Fruit fly (Drosophila melanogaster) whole organism, embryonic: Measurements from ENCODE around the gene CG12766.

Experiments used
- CG10565 ChIP-seq: fragments of 200-800 bp; sonication (Bioruptor generic); optimal IDR thresholded peaks from 3 replicates; lab custom pipeline; 2016; ENCODE audit warnings: missing biosample characterization, mild to moderate bottlenecking, missing genetic modification characterization
- CG11695 ChIP-seq: fragments of 200-800 bp; sonication (Bioruptor generic); IDR thresholded peaks from 3 replicates; pipeline ENCODE4 v1.3.6; 2022; ENCODE audit warnings: missing biosample characterization, missing genetic modification characterization
- CG14014 ChIP-seq: fragments of 200-800 bp; sonication (Bioruptor generic); IDR thresholded peaks from 2 replicates; pipeline ENCODE4 v1.3.6; 2022; ENCODE audit warnings: missing biosample characterization, missing genetic modification characterization
- CG1792 ChIP-seq: fragments of 200-800 bp; sonication (Bioruptor generic); optimal IDR thresholded peaks from 2 replicates; lab custom pipeline; 2016; ENCODE audit warnings: missing biosample characterization, missing genetic modification characterization
- CG3163 ChIP-seq: fragments of 200-800 bp; sonication (Bioruptor generic); optimal IDR thresholded peaks from 3 replicates; lab custom pipeline; 2016; ENCODE audit warnings: missing biosample characterization, missing genetic modification characterization
- CG7839 ChIP-seq: fragments of 200-800 bp; sonication (Bioruptor generic); optimal IDR thresholded peaks from 3 replicates; lab custom pipeline; 2018; ENCODE audit warnings: missing biosample characterization, mild to moderate bottlenecking, missing genetic modification characterization, moderate library complexity
- CG8944 ChIP-seq: fragments of 200-800 bp; sonication (Bioruptor generic); optimal IDR thresholded peaks from 3 replicates; lab custom pipeline; 2016; ENCODE audit warnings: missing biosample characterization, missing genetic modification characterization
- aop ChIP-seq: fragments of 200-800 bp; sonication (Bioruptor generic); IDR thresholded peaks from 2 replicates; pipeline ENCODE4 v1.3.6; 2022; ENCODE audit warnings: missing biosample characterization, missing genetic modification characterization
- az2 ChIP-seq: fragments of 200-800 bp; sonication (Bioruptor generic); optimal IDR thresholded peaks from 3 replicates; lab custom pipeline; 2016; ENCODE audit warnings: missing biosample characterization, missing genetic modification characterization
- kay ChIP-seq: fragments of 200-800 bp; sonication (Bioruptor generic); optimal IDR thresholded peaks from 2 replicates; lab custom pipeline; 2016; ENCODE audit warnings: missing biosample characterization, missing genetic modification characterization
- lola ChIP-seq, 3 experiments: fragments of >200 bp in 2 of 3; fragments of 200-800 bp in 1 of 3; sonication (Bioruptor generic) in 1 of 3; optimal IDR thresholded peaks; 2 replicates each; lab custom pipeline; 2017 to 2019; ENCODE audit warnings: missing biosample characterization in 3 of 3, missing genetic modification characterization in 3 of 3, mild to moderate bottlenecking in 1 of 3, moderate library complexity in 1 of 3

DNA sequence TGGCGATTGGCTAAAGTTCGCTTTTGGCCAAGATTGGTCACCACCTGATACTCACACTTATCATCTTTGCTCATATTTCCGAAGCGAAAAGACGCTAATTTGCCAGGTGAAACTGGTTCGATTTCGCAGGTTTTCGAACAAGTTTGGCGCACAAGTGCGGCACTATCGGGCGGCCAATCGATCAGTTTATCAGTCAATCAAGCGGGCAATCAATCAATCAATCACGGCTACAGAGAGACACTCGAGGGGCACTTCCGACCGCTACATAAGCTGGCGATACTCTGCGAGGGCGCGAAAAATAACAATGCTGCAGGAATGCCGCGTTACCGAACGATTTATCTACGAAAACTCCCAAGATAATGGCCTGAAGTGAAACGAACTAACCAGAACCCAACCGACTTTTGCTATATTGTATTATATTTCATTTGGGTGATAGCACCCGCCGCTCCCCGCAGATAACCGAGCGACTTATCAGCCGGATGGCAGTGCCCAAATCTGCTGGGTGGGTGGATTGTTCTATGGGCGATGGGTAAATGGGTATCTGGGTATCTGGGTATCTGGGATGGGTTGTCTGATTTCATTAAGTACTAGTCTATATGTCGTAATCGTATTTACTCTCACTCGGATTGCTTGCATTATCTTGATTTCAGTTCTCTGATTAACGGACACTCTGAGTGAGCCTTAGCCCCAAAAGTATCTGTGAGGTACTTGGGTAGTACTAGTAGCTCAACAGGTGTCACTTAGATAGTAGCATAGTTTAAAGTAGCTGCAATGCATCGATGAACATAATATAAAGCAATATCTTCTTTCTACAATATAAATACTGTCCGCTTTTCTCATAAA, 10.8 kb downstream of the CG12766 start:
- TF ChIP-seq CG1792 (GFP tag; lab: Kevin White, UChicago) (no peak), CG11695 (no peak), CG8944 (GFP tag; lab: Kevin White, UChicago) (no peak), CG14014 (GFP tag; lab: Robert Waterston, UW) (no peak), CG3163 (GFP tag; lab: Kevin White, UChicago) (no peak), aop (GFP tag; lab: Robert Waterston, UW) (no peak), az2 (GFP tag; lab: Kevin White, UChicago) (no peak), kay (GFP tag; lab: Kevin White, UChicago) (no peak), lola (GFP tag; optimal IDR thresholded peaks at IDR 0.05; lab: Kevin White, UChicago) (no peak), CG10565 (GFP tag; lab: Kevin White, UChicago) (no peak), CG7839 (no peak)
